Fruit fly (Drosophila melanogaster) whole organism: ENCODE measurements around the gene CG5835.

Experiments used
- CG8478 ChIP-seq: fragments of >200 bp; optimal IDR thresholded peaks from 2 replicates; lab custom pipeline; 2018; ENCODE audit warnings: inconsistent platforms
- Dll ChIP-seq: fragments of >200 bp; optimal IDR thresholded peaks from 2 replicates; lab custom pipeline; 2017
- EcR ChIP-seq, 2 experiments: fragments of >200 bp; optimal IDR thresholded peaks; 2 replicates each; lab custom pipeline; 2017; ENCODE audit warnings: missing biosample characterization in 2 of 2, missing genetic modification characterization in 2 of 2, missing genetic modification reagents in 2 of 2
- pan ChIP-seq: fragments of >200 bp; optimal IDR thresholded peaks from 2 replicates; lab custom pipeline; 2017
- psq ChIP-seq: fragments of >200 bp; optimal IDR thresholded peaks from 2 replicates; lab custom pipeline; 2017
- usp ChIP-seq: fragments of >200 bp; optimal IDR thresholded peaks from 2 replicates; lab custom pipeline; 2017; ENCODE audit warnings: missing biosample characterization, missing genetic modification characterization, mixed read lengths

The CG5835 gene

dm6 chr3R:19153502-19153983, at the start of gene CG5835:
Gene CG5835, minus strand, starts transcription at chr3R:19153686.
- no peak for TF ChIP-seq usp (GFP tag; lab: Kevin White, UChicago)
- no peak for TF ChIP-seq EcR (GFP tag; optimal IDR thresholded peaks at IDR 0.05; lab: Kevin White, UChicago)
- TF ChIP-seq pan (lab: Kevin White, UChicago): no peak
- no peak for TF ChIP-seq CG8478 (lab: Kevin White, UChicago)
- no peak for TF ChIP-seq psq (lab: Kevin White, UChicago)
- no peak for TF ChIP-seq Dll (lab: Kevin White, UChicago)

dm6 chr3R:19190020-19190419, 36.5 kb upstream of the CG5835 start:
- no peak for TF ChIP-seq usp (GFP tag; lab: Kevin White, UChicago)
- TF ChIP-seq CG8478 (lab: Kevin White, UChicago): no peak
- no peak for TF ChIP-seq Dll (lab: Kevin White, UChicago)
- no peak for TF ChIP-seq pan (lab: Kevin White, UChicago)
- no peak for TF ChIP-seq EcR (GFP tag; optimal IDR thresholded peaks at IDR 0.05; lab: Kevin White, UChicago)
- no peak for TF ChIP-seq psq (lab: Kevin White, UChicago)

- no peak for TF ChIP-seq EcR (GFP tag; optimal IDR thresholded peaks at IDR 0.05; lab: Kevin White, UChicago)
- TF ChIP-seq Dll (lab: Kevin White, UChicago): no peak
- TF ChIP-seq psq (lab: Kevin White, UChicago): no peak
Observed at dm6 chr3R:19187717-19188149, 34.2 kb upstream of the CG5835 start.

- TF ChIP-seq pan (lab: Kevin White, UChicago) (no peak), psq (lab: Kevin White, UChicago) (no peak), Dll (lab: Kevin White, UChicago) (no peak), usp (GFP tag; lab: Kevin White, UChicago) (no peak), CG8478 (lab: Kevin White, UChicago) (no peak), EcR (GFP tag; optimal IDR thresholded peaks at IDR 0.05; lab: Kevin White, UChicago) (no peak)
Observed at dm6 chr3R:19182848-19183247, 29.4 kb upstream of the CG5835 start.

- TF ChIP-seq Dll (lab: Kevin White, UChicago) (no peak), usp (GFP tag; lab: Kevin White, UChicago) (no peak), psq (lab: Kevin White, UChicago) (no peak), CG8478 (lab: Kevin White, UChicago) (no peak), pan (lab: Kevin White, UChicago) (no peak), EcR (GFP tag; optimal IDR thresholded peaks at IDR 0.05; lab: Kevin White, UChicago) (no peak)
Observed at dm6 chr3R:19181214-19181613, 27.7 kb upstream of the CG5835 start.

dm6 chr3R:19180263-19180893, 26.9 kb upstream of the CG5835 start, which contains the start of the genes CG5555 and myd:
Gene CG5555, minus strand, starts transcription at chr3R:19180538.
Gene myd, plus strand, starts transcription at chr3R:19180659.
- TF ChIP-seq psq (lab: Kevin White, UChicago): no peak
- no peak for TF ChIP-seq CG8478 (lab: Kevin White, UChicago)
- TF ChIP-seq usp (GFP tag; lab: Kevin White, UChicago): no peak
- no peak for TF ChIP-seq pan (lab: Kevin White, UChicago)
- no peak for TF ChIP-seq EcR (GFP tag; optimal IDR thresholded peaks at IDR 0.05; lab: Kevin White, UChicago)
- no peak for TF ChIP-seq Dll (lab: Kevin White, UChicago)

- TF ChIP-seq CG8478 (lab: Kevin White, UChicago) (no peak), pan (lab: Kevin White, UChicago) (no peak), EcR (GFP tag; optimal IDR thresholded peaks at IDR 0.05; lab: Kevin White, UChicago) (no peak), usp (GFP tag; lab: Kevin White, UChicago) (no peak), Dll (lab: Kevin White, UChicago) (no peak), psq (lab: Kevin White, UChicago) (no peak)
Observed at dm6 chr3R:19176700-19177099, 23.2 kb upstream of the CG5835 start, which contains the start of gene CG14282. Gene CG14282, plus strand, starts transcription at chr3R:19177000.

dm6 chr3R:19174512-19174911, 21.0 kb upstream of the CG5835 start:
- TF ChIP-seq CG8478 (lab: Kevin White, UChicago) (no peak), psq (lab: Kevin White, UChicago) (no peak), Dll (lab: Kevin White, UChicago) (no peak), usp (GFP tag; lab: Kevin White, UChicago) (no peak), EcR (GFP tag; optimal IDR thresholded peaks at IDR 0.05; lab: Kevin White, UChicago) (no peak), pan (lab: Kevin White, UChicago) (no peak)

dm6 chr3R:19167521-19167920, 14.0 kb upstream of the CG5835 start:
- TF ChIP-seq Dll (lab: Kevin White, UChicago) (no peak), psq (lab: Kevin White, UChicago) (no peak), pan (lab: Kevin White, UChicago) (no peak), EcR (GFP tag; optimal IDR thresholded peaks at IDR 0.05; lab: Kevin White, UChicago) (no peak), usp (GFP tag; lab: Kevin White, UChicago) (no peak), CG8478 (lab: Kevin White, UChicago) (no peak)

dm6 chr3R:19166077-19166778, 12.7 kb upstream of the CG5835 start:
- no peak for TF ChIP-seq EcR (GFP tag; optimal IDR thresholded peaks at IDR 0.05; lab: Kevin White, UChicago)
- TF ChIP-seq CG8478 (lab: Kevin White, UChicago): no peak
- TF ChIP-seq usp (GFP tag; lab: Kevin White, UChicago): no peak
- TF ChIP-seq Dll (lab: Kevin White, UChicago): no peak
- TF ChIP-seq psq (lab: Kevin White, UChicago): no peak
- no peak for TF ChIP-seq pan (lab: Kevin White, UChicago)

- TF ChIP-seq psq (lab: Kevin White, UChicago) (no peak), Dll (lab: Kevin White, UChicago) (peak; percentile 80)
Observed at dm6 chr3R:19165620-19166055, 12.2 kb upstream of the CG5835 start.
